Fruit fly (Drosophila melanogaster) ovary, adult (tissue): ENCODE results near the gene mxt.

ENCODE experiments used
- CG17801 ChIP-seq: fragments of 200-800 bp; optimal IDR thresholded peaks from 2 replicates; lab custom pipeline; 2019; ENCODE audit warnings: missing biosample characterization, mild to moderate bottlenecking, missing genetic modification characterization, moderate library complexity; ENCODE audit not compliant: partially characterized antibody

mxt gene

dm6 chr2L:4856118-4856517 is 9.0 kb upstream of the mxt start:
- no peak for TF ChIP-seq CG17801

dm6 chr2L:4854822-4855221 is 7.7 kb upstream of the mxt start:
- no peak for TF ChIP-seq CG17801

dm6 chr2L:4852605-4853102 is 5.6 kb upstream of the mxt start, which contains the start of gene smog:
TSS of gene smog (plus strand) at chr2L:4852864.
- no peak for TF ChIP-seq CG17801

- peak; percentile 93 for TF ChIP-seq CG17801
Observed at dm6 chr2L:4850356-4850755, 3.3 kb upstream of the mxt start, which contains the start of the genes mRpS2 and Mon1. TSS of gene mRpS2 (minus strand) at chr2L:4850419. TSS of gene Mon1 (plus strand) at chr2L:4850641.

dm6 chr2L:4846629-4847125 is 418 bp downstream of the mxt start:
- no peak for TF ChIP-seq CG17801

- TF ChIP-seq CG17801: no peak
Observed at dm6 chr2L:4838494-4839320, 8.4 kb downstream of the mxt start.

dm6 chr2L:4837772-4838397 is 9.2 kb downstream of the mxt start, which contains the start of the genes tank and CG12194:
TSS of gene tank (minus strand) at chr2L:4837999.
TSS of gene CG12194 (plus strand) at chr2L:4838347.
- TF ChIP-seq CG17801: peak; percentile 93

dm6 chr2L:4836193-4836592 is 10.9 kb downstream of the mxt start:
- no peak for TF ChIP-seq CG17801

- TF ChIP-seq CG17801: no peak
Observed at dm6 chr2L:4835091-4835689, 11.9 kb downstream of the mxt start, which contains the start of gene Ir25a. TSS of gene Ir25a (minus strand) at chr2L:4835300.

dm6 chr2L:4830490-4830889 is 16.6 kb downstream of the mxt start, which contains the start of gene Fnta:
TSS of gene Fnta (minus strand) at chr2L:4830693.
- peak; percentile 28 for TF ChIP-seq CG17801

dm6 chr2L:4829040-4829439 is 18.1 kb downstream of the mxt start:
- TF ChIP-seq CG17801: no peak

dm6 chr2L:4825695-4826094 is 21.4 kb downstream of the mxt start:
- TF ChIP-seq CG17801: no peak

- TF ChIP-seq CG17801: no peak
Observed at dm6 chr2L:4823797-4824196, 23.3 kb downstream of the mxt start.

dm6 chr2L:4822258-4822657 is 24.8 kb downstream of the mxt start:
- no peak for TF ChIP-seq CG17801

dm6 chr2L:4821757-4822156 is 25.3 kb downstream of the mxt start, which contains the start of gene CG15628:
TSS of gene CG15628 (plus strand) at chr2L:4821774.
- TF ChIP-seq CG17801: no peak

dm6 chr2L:4821319-4821717 is 25.8 kb downstream of the mxt start:
- TF ChIP-seq CG17801: no peak
